Worm (Caenorhabditis elegans) whole organism, L3 larva: Measurements from ENCODE around the gene aagr-4.
A peak's percentile ranks its signal among the peaks of the same experiment; 100 is the strongest.

ENCODE experiments used
- R02D3.7 ChIP-seq: fragments of 150-350 bp; optimal IDR thresholded peaks from 2 replicates; lab custom pipeline; 2014; ENCODE audit warnings: missing biosample characterization, missing genetic modification characterization
- ZK546.5 ChIP-seq: sonication (generic microtip); optimal IDR thresholded peaks from 2 replicates; lab custom pipeline; 2017; ENCODE audit warnings: missing biosample characterization, missing genetic modification characterization
- aly-2 ChIP-seq: fragments of 150-350 bp; optimal IDR thresholded peaks from 2 replicates; lab custom pipeline; 2014; ENCODE audit warnings: missing biosample characterization, missing genetic modification characterization
- ama-1 ChIP-seq: fragments of 150-350 bp; optimal IDR thresholded peaks from 2 replicates; lab custom pipeline; 2018
- ceh-28 ChIP-seq: fragments of 150-350 bp; optimal IDR thresholded peaks from 2 replicates; lab custom pipeline; 2014; ENCODE audit warnings: missing biosample characterization, missing genetic modification reagents, missing genetic modification characterization
- ceh-82 ChIP-seq: fragments of 150-350 bp; optimal IDR thresholded peaks from 2 replicates; lab custom pipeline; 2014; ENCODE audit warnings: missing biosample characterization, missing genetic modification characterization
- ceh-9 ChIP-seq: sonication (generic microtip); optimal IDR thresholded peaks from 2 replicates; lab custom pipeline; 2018; ENCODE audit warnings: missing biosample characterization, missing genetic modification characterization
- daf-12 ChIP-seq: fragments of 150-350 bp; optimal IDR thresholded peaks from 2 replicates; lab custom pipeline; 2014; ENCODE audit warnings: missing biosample characterization, missing genetic modification reagents, missing genetic modification characterization
- egl-5 ChIP-seq: fragments of 150-350 bp; optimal IDR thresholded peaks from 2 replicates; lab custom pipeline; 2017; ENCODE audit warnings: missing biosample characterization, missing genetic modification reagents, missing genetic modification characterization, inconsistent platforms
- elt-1 ChIP-seq: fragments of 150-350 bp; optimal IDR thresholded peaks from 2 replicates; lab custom pipeline; 2014; ENCODE audit warnings: missing biosample characterization, missing genetic modification characterization
- elt-2 ChIP-seq: sonication (generic microtip); optimal IDR thresholded peaks from 2 replicates; lab custom pipeline; 2016; ENCODE audit warnings: missing genetic modification reagents, mild to moderate bottlenecking, missing genetic modification characterization, missing compliant biosample characterization
- elt-3 ChIP-seq, 3 experiments: fragments of 150-350 bp in 1 of 3; sonication (generic microtip) in 2 of 3; optimal IDR thresholded peaks; 2 replicates in 2 of 3; 4 replicates in 1 of 3; lab custom pipeline; 2014 to 2017; ENCODE audit warnings: missing biosample characterization in 3 of 3, missing genetic modification characterization in 3 of 3
- eor-1 ChIP-seq, 2 experiments: fragments of 150-350 bp; optimal IDR thresholded peaks; 2 replicates each; lab custom pipeline; 2014 to 2018; ENCODE audit warnings: missing biosample characterization in 2 of 2, missing genetic modification characterization in 2 of 2
- fkh-10 ChIP-seq: sonication (generic microtip); optimal IDR thresholded peaks from 2 replicates; lab custom pipeline; 2017; ENCODE audit warnings: missing biosample characterization, missing genetic modification reagents, missing genetic modification characterization
- fkh-2 ChIP-seq: fragments of 150-350 bp; optimal IDR thresholded peaks from 2 replicates; lab custom pipeline; 2014; ENCODE audit warnings: missing biosample characterization, missing genetic modification reagents, missing genetic modification characterization
- fos-1 ChIP-seq: fragments of 150-350 bp; optimal IDR thresholded peaks from 2 replicates; lab custom pipeline; 2014; ENCODE audit warnings: missing biosample characterization, missing genetic modification characterization
- hmg-11 ChIP-seq: sonication (generic microtip); optimal IDR thresholded peaks from 2 replicates; lab custom pipeline; 2016; ENCODE audit warnings: missing genetic modification characterization, missing compliant biosample characterization
- jun-1 ChIP-seq: fragments of 150-350 bp; optimal IDR thresholded peaks from 2 replicates; lab custom pipeline; 2014; ENCODE audit warnings: missing biosample characterization, missing genetic modification reagents, missing genetic modification characterization
- lin-15B ChIP-seq: fragments of 150-350 bp; optimal IDR thresholded peaks from 2 replicates; lab custom pipeline; 2014; ENCODE audit warnings: missing biosample characterization, missing genetic modification characterization
- lin-39 ChIP-seq: fragments of 150-350 bp; optimal IDR thresholded peaks from 2 replicates; lab custom pipeline; 2018; ENCODE audit warnings: missing biosample characterization, missing genetic modification reagents, missing genetic modification characterization
- mml-1 ChIP-seq: fragments of 150-350 bp; sonication (generic microtip); optimal IDR thresholded peaks from 3 replicates; lab custom pipeline; 2014; ENCODE audit warnings: missing biosample characterization, missing genetic modification characterization
- nfya-1 ChIP-seq: sonication (generic microtip); optimal IDR thresholded peaks from 2 replicates; lab custom pipeline; 2017; ENCODE audit warnings: missing genetic modification characterization, mild to moderate bottlenecking, missing compliant biosample characterization, antibody characterized with exemption, moderate library complexity; ENCODE audit not compliant: insufficient read depth
- nhr-12 ChIP-seq: fragments of 150-350 bp; optimal IDR thresholded peaks from 2 replicates; lab custom pipeline; 2014; ENCODE audit warnings: missing biosample characterization, missing genetic modification characterization
- nhr-23 ChIP-seq: fragments of 150-350 bp; optimal IDR thresholded peaks from 2 replicates; lab custom pipeline; 2014; ENCODE audit warnings: missing biosample characterization, missing genetic modification reagents, missing genetic modification characterization
- nhr-237 ChIP-seq: fragments of 150-350 bp; optimal IDR thresholded peaks from 2 replicates; lab custom pipeline; 2014; ENCODE audit warnings: missing biosample characterization, missing genetic modification characterization
- nhr-25 ChIP-seq: sonication (generic microtip); optimal IDR thresholded peaks from 2 replicates; lab custom pipeline; 2017; ENCODE audit warnings: missing biosample characterization, missing genetic modification characterization
- nhr-28 ChIP-seq: fragments of 150-350 bp; optimal IDR thresholded peaks from 2 replicates; lab custom pipeline; 2014; ENCODE audit warnings: missing biosample characterization, missing genetic modification characterization
- nhr-76 ChIP-seq: fragments of 150-350 bp; sonication (generic microtip); optimal IDR thresholded peaks from 5 replicates; lab custom pipeline; 2014; ENCODE audit warnings: missing biosample characterization, missing genetic modification characterization
- nhr-77 ChIP-seq: fragments of 150-350 bp; optimal IDR thresholded peaks from 2 replicates; lab custom pipeline; 2014; ENCODE audit warnings: missing biosample characterization, missing genetic modification characterization
- pha-4 ChIP-seq: fragments of 150-350 bp; optimal IDR thresholded peaks from 2 replicates; lab custom pipeline; 2014; ENCODE audit warnings: missing biosample characterization, missing genetic modification reagents, missing genetic modification characterization
- pqm-1 ChIP-seq: fragments of 150-350 bp; optimal IDR thresholded peaks from 2 replicates; lab custom pipeline; 2017; ENCODE audit warnings: missing biosample characterization, missing genetic modification characterization, inconsistent platforms
- sea-2 ChIP-seq: fragments of 150-350 bp; sonication (generic microtip); optimal IDR thresholded peaks from 4 replicates; lab custom pipeline; 2014; ENCODE audit warnings: missing biosample characterization, missing genetic modification reagents, missing genetic modification characterization
- skn-1 ChIP-seq: fragments of 150-350 bp; optimal IDR thresholded peaks from 2 replicates; lab custom pipeline; 2014; ENCODE audit warnings: missing biosample characterization, missing genetic modification characterization
- tbx-2 ChIP-seq: sonication (generic microtip); optimal IDR thresholded peaks from 2 replicates; lab custom pipeline; 2016; ENCODE audit warnings: mild to moderate bottlenecking, missing genetic modification characterization, missing compliant biosample characterization
- unc-39 ChIP-seq: sonication (generic microtip); optimal IDR thresholded peaks from 4 replicates; lab custom pipeline; 2017; ENCODE audit warnings: missing biosample characterization, missing genetic modification characterization
- ztf-4 ChIP-seq: fragments of 150-350 bp; optimal IDR thresholded peaks from 2 replicates; lab custom pipeline; 2014; ENCODE audit warnings: missing biosample characterization, missing genetic modification characterization

Gene aagr-4

ce11 chrX:431596-431995, 28.9 kb upstream of the aagr-4 start:
- TF ChIP-seq nfya-1 (tag; lab: Kevin White, UChicago) (peak; percentile 69), nhr-237 (tag; lab: Kevin White, UChicago) (no peak)

ce11 chrX:433029-433693, 27.3 kb upstream of the aagr-4 start:
- TF ChIP-seq lin-39 (no peak), nfya-1 (tag; lab: Kevin White, UChicago) (peak; percentile 48), ztf-4 (tag; lab: Kevin White, UChicago) (no peak), nhr-12 (no peak), eor-1 (tag; optimal IDR thresholded peaks at IDR 0.05; lab: Kevin White, UChicago) (no peak), ZK546.5 (tag; lab: Kevin White, UChicago) (no peak), ama-1 (lab: Kevin White, UChicago) (peak; percentile 48), nhr-23 (peak; percentile 55), nhr-25 (peak; percentile 77), tbx-2 (tag; lab: Kevin White, UChicago) (no peak), nhr-237 (tag; lab: Kevin White, UChicago) (no peak), elt-1 (tag; lab: Kevin White, UChicago) (peak; percentile 23), egl-5 (tag; lab: Kevin White, UChicago) (no peak)
- TF ChIP-seq, all 47 proteins: peak for 5

- peak; percentile 93 for TF ChIP-seq nfya-1 (tag; lab: Kevin White, UChicago)
- TF ChIP-seq fkh-2 (tag; lab: Kevin White, UChicago) = no peak
- TF ChIP-seq, all 47 proteins: peak for 1
Observed at ce11 chrX:433747-434146, 26.7 kb upstream of the aagr-4 start, which contains the start of gene dve-1. Gene dve-1 (minus strand): TSS chrX:433812.

ce11 chrX:438396-438795, 22.1 kb upstream of the aagr-4 start:
- TF ChIP-seq jun-1 (tag; lab: Kevin White, UChicago) (peak; percentile 22), fkh-10 (GFP tag; lab: Kevin White, UChicago) (no peak), ztf-4 (tag; lab: Kevin White, UChicago) (no peak), pqm-1 (tag; lab: Kevin White, UChicago) (peak; percentile 71), tbx-2 (tag; lab: Kevin White, UChicago) (no peak), nhr-76 (tag; lab: Kevin White, UChicago) (no peak), elt-2 (peak; percentile 55), lin-39 (no peak), nhr-28 (no peak), fkh-2 (tag; lab: Kevin White, UChicago) (no peak), ceh-28 (tag; lab: Kevin White, UChicago) (no peak), pha-4 (tag; lab: Kevin White, UChicago) (peak; percentile 7)

ce11 chrX:439031-439430, 21.4 kb upstream of the aagr-4 start:
- TF ChIP-seq pqm-1 (tag; lab: Kevin White, UChicago) (peak; percentile 46), nhr-77 (tag; lab: Kevin White, UChicago) (no peak), lin-39 (no peak), ztf-4 (tag; lab: Kevin White, UChicago) (no peak), sea-2 (GFP tag; lab: Kevin White, UChicago) (no peak), elt-2 (peak; percentile 73), unc-39 (no peak), ceh-82 (no peak)
- TF ChIP-seq, all 47 proteins: peak for 2

- no peak for TF ChIP-seq egl-5 (tag; lab: Kevin White, UChicago)
- TF ChIP-seq tbx-2 (tag; lab: Kevin White, UChicago) = no peak
- no peak for TF ChIP-seq eor-1 (tag; optimal IDR thresholded peaks at IDR 0.05; lab: Kevin White, UChicago)
- TF ChIP-seq lin-15B = no peak
- TF ChIP-seq nhr-76 (tag; lab: Kevin White, UChicago) = no peak
- TF ChIP-seq jun-1 (tag; lab: Kevin White, UChicago) = peak; percentile 68
- no peak for TF ChIP-seq nhr-77 (tag; lab: Kevin White, UChicago)
- TF ChIP-seq daf-12 (tag; lab: Kevin White, UChicago) = no peak
- TF ChIP-seq fkh-10 (GFP tag; lab: Kevin White, UChicago) = no peak
- no peak for TF ChIP-seq nhr-28
- TF ChIP-seq mml-1 (tag; lab: Kevin White, UChicago) = no peak
- TF ChIP-seq nhr-25 = no peak
- TF ChIP-seq nhr-23 = no peak
- peak; percentile 0 for TF ChIP-seq skn-1 (tag; lab: Kevin White, UChicago)
- no peak for TF ChIP-seq ztf-4 (tag; lab: Kevin White, UChicago)
- peak; percentile 93 for TF ChIP-seq pqm-1 (tag; lab: Kevin White, UChicago)
- no peak for TF ChIP-seq aly-2 (tag; lab: Kevin White, UChicago)
- TF ChIP-seq fkh-2 (tag; lab: Kevin White, UChicago) = no peak
- TF ChIP-seq hmg-11 (tag; lab: Kevin White, UChicago) = no peak
- TF ChIP-seq elt-3 (tag; optimal IDR thresholded peaks at IDR 0.05; lab: Kevin White, UChicago) = no peak
- peak; percentile 97 for TF ChIP-seq elt-2
- peak; percentile 13 for TF ChIP-seq pha-4 (tag; lab: Kevin White, UChicago)
- no peak for TF ChIP-seq fos-1
- no peak for TF ChIP-seq sea-2 (GFP tag; lab: Kevin White, UChicago)
- no peak for TF ChIP-seq R02D3.7
- TF ChIP-seq ZK546.5 (tag; lab: Kevin White, UChicago) = no peak
- TF ChIP-seq nfya-1 (tag; lab: Kevin White, UChicago) = peak; percentile 1
- TF ChIP-seq ceh-9 (tag; lab: Kevin White, UChicago) = no peak
Observed at ce11 chrX:440420-440819, 20.0 kb upstream of the aagr-4 start.
